Fruit fly (Drosophila melanogaster): Measurements from ENCODE around the gene TyrR.
A peak's percentile ranks its signal among the peaks of the same experiment; 100 is the strongest.

TyrR gene

DNA sequence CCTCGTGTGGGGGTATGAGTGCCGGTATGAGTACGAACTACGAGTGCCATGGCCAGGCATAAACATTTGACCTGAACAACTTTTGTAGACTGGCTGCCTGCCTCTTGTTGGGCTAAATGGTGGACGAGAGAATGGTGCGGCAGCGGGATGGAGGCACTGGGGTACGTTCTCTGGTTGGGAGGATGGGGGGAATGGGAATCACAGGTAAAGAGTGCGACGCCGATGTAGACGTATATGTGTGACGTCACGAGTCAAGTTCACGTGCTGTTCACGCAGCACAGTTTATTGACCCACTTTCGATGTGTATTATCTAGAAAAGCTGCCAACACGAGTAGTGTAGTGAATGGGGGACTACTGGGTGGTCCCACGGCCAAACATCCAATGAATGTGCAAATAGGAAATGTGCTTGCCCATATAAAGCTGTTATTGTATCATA lies 56.0 kb downstream of the TyrR start (continued):
- no peak for TF ChIP-seq Camta (GFP tag; optimal IDR thresholded peaks at IDR 0.05)
- TF ChIP-seq Fer2 (tag; optimal IDR thresholded peaks at IDR 0.05): no peak
- TF ChIP-seq CTCF (GFP tag; optimal IDR thresholded peaks at IDR 0.05): no peak
- no peak for TF ChIP-seq Hr39 (optimal IDR thresholded peaks at IDR 0.05)
- TF ChIP-seq CG34422 (GFP tag; IDR thresholded peaks at IDR 0.05): no peak
- TF ChIP-seq crol (GFP tag; IDR thresholded peaks at IDR 0.05): peak; percentile 91
- no peak for TF ChIP-seq CG11504 (tag; optimal IDR thresholded peaks at IDR 0.05)
- no peak for TF ChIP-seq CG9876 (GFP tag; optimal IDR thresholded peaks at IDR 0.05)
- no peak for TF ChIP-seq zfh1 (GFP tag; IDR thresholded peaks at IDR 0.05)
- no peak for TF ChIP-seq CG17568 (GFP tag; optimal IDR thresholded peaks at IDR 0.05)
- TF ChIP-seq hb (GFP tag; IDR thresholded peaks at IDR 0.05; ENCODE audit: partially characterized antibody): no peak
- no peak for TF ChIP-seq HmgZ (tag; optimal IDR thresholded peaks at IDR 0.05)
- TF ChIP-seq CG10543 (GFP tag; optimal IDR thresholded peaks at IDR 0.05): peak; percentile 65
- TF ChIP-seq gem (tag; optimal IDR thresholded peaks at IDR 0.05): no peak
- no peak for TF ChIP-seq gt (GFP tag; IDR thresholded peaks at IDR 0.05)
- no peak for TF ChIP-seq MESR4 (GFP tag; optimal IDR thresholded peaks at IDR 0.05)
- TF ChIP-seq CG12391 (tag; optimal IDR thresholded peaks at IDR 0.05): no peak
- TF ChIP-seq chinmo (GFP tag; IDR thresholded peaks at IDR 0.05; ENCODE audit: partially characterized antibody): 0 out of 4 replicates have a peak, but pooled peaks have one; percentile 42
- TF ChIP-seq Xbp1 (GFP tag; optimal IDR thresholded peaks at IDR 0.05): no peak
- TF ChIP-seq CG2202 (tag; optimal IDR thresholded peaks at IDR 0.05): no peak
- TF ChIP-seq sc (optimal IDR thresholded peaks at IDR 0.05): no peak
- TF ChIP-seq sc (GFP tag; optimal IDR thresholded peaks at IDR 0.05): no peak
- TF ChIP-seq tio (GFP tag; optimal IDR thresholded peaks at IDR 0.05): no peak
- no peak for TF ChIP-seq Bdp1 (GFP tag; optimal IDR thresholded peaks at IDR 0.05)
- peak; percentile 28 for TF ChIP-seq abd-A (tag; optimal IDR thresholded peaks at IDR 0.05)
- no peak for TF ChIP-seq tll (GFP tag; optimal IDR thresholded peaks at IDR 0.05)
- no peak for TF ChIP-seq CG8765 (GFP tag; IDR thresholded peaks at IDR 0.05)
- TF ChIP-seq sqz (GFP tag; optimal IDR thresholded peaks at IDR 0.05): no peak
- TF ChIP-seq dm (GFP tag; optimal IDR thresholded peaks at IDR 0.05): no peak
- TF ChIP-seq kni (GFP tag; optimal IDR thresholded peaks at IDR 0.05): peak; percentile 48
- TF ChIP-seq CG11696 (GFP tag; IDR thresholded peaks at IDR 0.05): no peak
- TF ChIP-seq Med (GFP tag): peak; percentile 88
- peak in 1 of 2 experiments; percentile 24 for TF ChIP-seq Eip74EF (GFP tag; optimal IDR thresholded peaks at IDR 0.05)
- TF ChIP-seq CG10654 (GFP tag; optimal IDR thresholded peaks at IDR 0.05): no peak
- no peak for TF ChIP-seq ato (GFP tag; IDR thresholded peaks at IDR 0.05; ENCODE audit: partially characterized antibody)
- TF ChIP-seq D19A (tag; optimal IDR thresholded peaks at IDR 0.05): no peak
- TF ChIP-seq tin (GFP tag; optimal IDR thresholded peaks at IDR 0.05): no peak
- 0 out of 3 replicates have a peak, but pooled peaks have one; percentile 50 for TF ChIP-seq ci (GFP tag; IDR thresholded peaks at IDR 0.05)
- TF ChIP-seq Sox100B (GFP tag; optimal IDR thresholded peaks at IDR 0.05): no peak
- no peak for TF ChIP-seq CG15696 (tag; optimal IDR thresholded peaks at IDR 0.05)
- TF ChIP-seq Mes4 (GFP tag; optimal IDR thresholded peaks at IDR 0.05): no peak
- TF ChIP-seq CG16863 (GFP tag; optimal IDR thresholded peaks at IDR 0.05): no peak
- peak; percentile 14 for TF ChIP-seq sug (tag; optimal IDR thresholded peaks at IDR 0.05)
- TF ChIP-seq Sin3A (optimal IDR thresholded peaks at IDR 0.05): no peak
- TF ChIP-seq CG2889 (GFP tag; IDR thresholded peaks at IDR 0.05): no peak
- 0 out of 3 replicates have a peak, but pooled peaks have one; percentile 35 for TF ChIP-seq CG6175 (GFP tag; IDR thresholded peaks at IDR 0.05)
- no peak for TF ChIP-seq CG1529 (GFP tag; optimal IDR thresholded peaks at IDR 0.05)
- no peak for TF ChIP-seq sob (GFP tag; IDR thresholded peaks at IDR 0.05)
- TF ChIP-seq Lhr (GFP tag; optimal IDR thresholded peaks at IDR 0.05): no peak
- TF ChIP-seq CG17612 (GFP tag; IDR thresholded peaks at IDR 0.05): no peak
- no peak for TF ChIP-seq CG2678 (tag; optimal IDR thresholded peaks at IDR 0.05)
- 0 out of 3 replicates have a peak, but pooled peaks have one; percentile 27 for TF ChIP-seq gce (GFP tag; IDR thresholded peaks at IDR 0.05)

Measured in whole organism, embryonic.